Fruit fly (Drosophila melanogaster) whole organism, embryonic: ENCODE data around the gene PIG-B.
A peak's percentile ranks its signal among the peaks of the same experiment; 100 is the strongest.

ENCODE experiments used
- CG10147 ChIP-seq: fragments of 200-800 bp; sonication (Bioruptor generic); optimal IDR thresholded peaks from 2 replicates; lab custom pipeline; 2019; ENCODE audit warnings: missing biosample characterization, mild to moderate bottlenecking, missing genetic modification characterization, moderate library complexity
- CG10209 ChIP-seq: fragments of 200-800 bp; sonication (Bioruptor generic); optimal IDR thresholded peaks from 3 replicates; lab custom pipeline; 2017; ENCODE audit warnings: missing biosample characterization, mild to moderate bottlenecking, missing genetic modification characterization, missing genetic modification reagents
- CG11085 ChIP-seq: fragments of 200-800 bp; sonication (Bioruptor generic); IDR thresholded peaks from 2 replicates; pipeline ENCODE4 v1.3.6; 2022; ENCODE audit warnings: missing biosample characterization, missing genetic modification characterization
- CG11560 ChIP-seq: fragments of 200-800 bp; sonication (Bioruptor generic); IDR thresholded peaks from 3 replicates; pipeline ENCODE4 v1.3.6; 2022; ENCODE audit warnings: missing biosample characterization, missing genetic modification characterization
- CG12299 ChIP-seq: fragments of 200-800 bp; sonication (Bioruptor generic); optimal IDR thresholded peaks from 2 replicates; lab custom pipeline; 2018; ENCODE audit warnings: missing biosample characterization, mild to moderate bottlenecking, missing genetic modification characterization
- CG13775 ChIP-seq: fragments of 200-800 bp; sonication (Bioruptor generic); optimal IDR thresholded peaks from 3 replicates; lab custom pipeline; 2017; ENCODE audit warnings: missing biosample characterization, mild to moderate bottlenecking, missing genetic modification characterization
- CG15073 ChIP-seq: fragments of 200-800 bp; sonication (Bioruptor generic); optimal IDR thresholded peaks from 2 replicates; lab custom pipeline; 2016; ENCODE audit warnings: missing biosample characterization, missing genetic modification characterization
- CG17612 ChIP-seq: fragments of 200-800 bp; sonication (Bioruptor generic); IDR thresholded peaks from 2 replicates; pipeline ENCODE4 v1.3.6; 2022; ENCODE audit warnings: missing biosample characterization, missing genetic modification characterization
- CG18599 ChIP-seq: fragments of 200-800 bp; sonication (Bioruptor generic); optimal IDR thresholded peaks from 3 replicates; lab custom pipeline; 2017; ENCODE audit warnings: missing biosample characterization, missing genetic modification characterization, mild to moderate bottlenecking, moderate library complexity, missing genetic modification reagents
- CG2678 ChIP-seq: fragments of 200-800 bp; sonication (Bioruptor generic); optimal IDR thresholded peaks from 3 replicates; lab custom pipeline; 2019; ENCODE audit warnings: missing biosample characterization, mild to moderate bottlenecking, missing genetic modification characterization, moderate library complexity
- CG32532 ChIP-seq: fragments of 200-800 bp; sonication (Bioruptor generic); IDR thresholded peaks from 2 replicates; pipeline ENCODE4 v1.3.6; 2022; ENCODE audit warnings: missing biosample characterization, missing genetic modification characterization
- CG3281 ChIP-seq: fragments of 200-800 bp; sonication (Bioruptor generic); optimal IDR thresholded peaks from 3 replicates; lab custom pipeline; 2017; ENCODE audit warnings: missing biosample characterization, mild to moderate bottlenecking, missing genetic modification characterization
- CG34376 ChIP-seq: fragments of 200-800 bp; sonication (Bioruptor generic); optimal IDR thresholded peaks from 2 replicates; lab custom pipeline; 2018; ENCODE audit warnings: missing biosample characterization, mild to moderate bottlenecking, missing genetic modification characterization
- CG3726 ChIP-seq: fragments of 200-800 bp; sonication (Bioruptor generic); IDR thresholded peaks from 3 replicates; pipeline ENCODE4, ENCODE4 v1.3.6; 2022; ENCODE audit warnings: missing biosample characterization, missing genetic modification characterization
- CG3995 ChIP-seq: fragments of 200-800 bp; sonication (Bioruptor generic); optimal IDR thresholded peaks from 3 replicates; lab custom pipeline; 2016; ENCODE audit warnings: missing biosample characterization, missing genetic modification characterization
- CG5180 ChIP-seq: fragments of 200-800 bp; sonication (Bioruptor generic); optimal IDR thresholded peaks from 3 replicates; lab custom pipeline; 2017; ENCODE audit warnings: missing biosample characterization, missing genetic modification characterization, mild to moderate bottlenecking, moderate library complexity, missing genetic modification reagents
- CG6854 ChIP-seq: fragments of 200-800 bp; sonication (Bioruptor generic); optimal IDR thresholded peaks from 3 replicates; lab custom pipeline; 2017; ENCODE audit warnings: missing biosample characterization, mild to moderate bottlenecking, missing genetic modification characterization
- CG7357 ChIP-seq: fragments of 200-800 bp; sonication (Bioruptor generic); IDR thresholded peaks from 3 replicates; pipeline ENCODE4 v1.3.6; 2022; ENCODE audit warnings: missing biosample characterization, missing genetic modification characterization
- CG7839 ChIP-seq: fragments of 200-800 bp; sonication (Bioruptor generic); optimal IDR thresholded peaks from 3 replicates; lab custom pipeline; 2018; ENCODE audit warnings: missing biosample characterization, mild to moderate bottlenecking, missing genetic modification characterization, moderate library complexity
- CG9437 ChIP-seq: fragments of 200-800 bp; sonication (Bioruptor generic); optimal IDR thresholded peaks from 2 replicates; lab custom pipeline; 2018; ENCODE audit warnings: missing biosample characterization, mild to moderate bottlenecking, missing genetic modification characterization
- CG9817 ChIP-seq: fragments of 200-800 bp; sonication (Bioruptor generic); optimal IDR thresholded peaks from 2 replicates; lab custom pipeline; 2018; ENCODE audit warnings: missing biosample characterization, mild to moderate bottlenecking, missing genetic modification characterization, moderate library complexity
- Doc2 ChIP-seq: fragments of 200-800 bp; sonication (Bioruptor generic); IDR thresholded peaks from 2 replicates; pipeline ENCODE4 v1.3.6; 2022; ENCODE audit warnings: missing biosample characterization, missing genetic modification characterization
- ERR ChIP-seq: fragments of 200-800 bp; sonication (Bioruptor generic); optimal IDR thresholded peaks from 2 replicates; lab custom pipeline; 2016; ENCODE audit warnings: missing biosample characterization, missing genetic modification characterization
- Fer3 ChIP-seq: fragments of 200-800 bp; sonication (Bioruptor generic); optimal IDR thresholded peaks from 2 replicates; lab custom pipeline; 2018; ENCODE audit warnings: missing biosample characterization, mild to moderate bottlenecking, missing genetic modification characterization, moderate library complexity
- Hmx ChIP-seq: fragments of 200-800 bp; sonication (Bioruptor generic); optimal IDR thresholded peaks from 2 replicates; lab custom pipeline; 2016; ENCODE audit warnings: missing biosample characterization, missing genetic modification characterization
- Hr3 ChIP-seq: fragments of 200-800 bp; sonication (Bioruptor generic); optimal IDR thresholded peaks from 3 replicates; lab custom pipeline; 2016; ENCODE audit warnings: missing biosample characterization, missing genetic modification characterization
- Hr51 ChIP-seq, 2 experiments: fragments of 200-800 bp; sonication (Bioruptor generic); optimal IDR thresholded peaks; 2 replicates in 1 of 2; 3 replicates in 1 of 2; lab custom pipeline; 2016 to 2018; ENCODE audit warnings: missing biosample characterization in 2 of 2, missing genetic modification characterization in 2 of 2, mild to moderate bottlenecking in 1 of 2, moderate library complexity in 1 of 2
- NfI ChIP-seq: fragments of 200-800 bp; sonication (Bioruptor generic); optimal IDR thresholded peaks from 3 replicates; lab custom pipeline; 2018; ENCODE audit warnings: missing biosample characterization, mild to moderate bottlenecking, missing genetic modification characterization, moderate library complexity
- Oaz ChIP-seq: fragments of 200-800 bp; sonication (Bioruptor generic); IDR thresholded peaks from 2 replicates; pipeline ENCODE4 v1.3.6; 2022; ENCODE audit warnings: missing biosample characterization, missing genetic modification characterization
- Sox100B ChIP-seq: fragments of 200-800 bp; sonication (Bioruptor generic); optimal IDR thresholded peaks from 3 replicates; lab custom pipeline; 2018; ENCODE audit warnings: missing biosample characterization, mild to moderate bottlenecking, missing genetic modification characterization
- Taf1 ChIP-seq: fragments of 200-800 bp; sonication (Bioruptor generic); IDR thresholded peaks from 2 replicates; pipeline ENCODE4 v1.3.6; 2022; ENCODE audit warnings: missing biosample characterization, missing genetic modification characterization
- Xrp1 ChIP-seq: fragments of 200-800 bp; sonication (Bioruptor generic); IDR thresholded peaks from 2 replicates; pipeline ENCODE4 v1.3.6; 2022; ENCODE audit warnings: missing biosample characterization, missing genetic modification characterization
- amos ChIP-seq: fragments of 200-800 bp; sonication (Bioruptor generic); IDR thresholded peaks from 2 replicates; pipeline ENCODE4 v1.3.6; 2022; ENCODE audit warnings: missing biosample characterization, missing genetic modification characterization; ENCODE audit not compliant: partially characterized antibody
- chinmo ChIP-seq: fragments of 200-800 bp; sonication (Bioruptor generic); IDR thresholded peaks from 4 replicates; pipeline ENCODE4 v1.3.6; 2022; ENCODE audit warnings: missing biosample characterization, missing genetic modification characterization; ENCODE audit not compliant: partially characterized antibody
- danr ChIP-seq: fragments of 200-800 bp; sonication (Bioruptor generic); IDR thresholded peaks from 2 replicates; pipeline ENCODE4 v1.3.6; 2022; ENCODE audit warnings: missing biosample characterization, missing genetic modification characterization
- ewg ChIP-seq: fragments of 200-800 bp; sonication (Bioruptor generic); optimal IDR thresholded peaks from 3 replicates; lab custom pipeline; 2017; ENCODE audit warnings: mild to moderate bottlenecking, missing biosample characterization, missing genetic modification reagents, missing genetic modification characterization
- eyg ChIP-seq: fragments of 200-800 bp; sonication (Bioruptor generic); optimal IDR thresholded peaks from 3 replicates; lab custom pipeline; 2016; ENCODE audit warnings: missing biosample characterization, missing genetic modification characterization
- gcm ChIP-seq: fragments of 200-800 bp; sonication (Bioruptor generic); optimal IDR thresholded peaks from 2 replicates; lab custom pipeline; 2019; ENCODE audit warnings: missing biosample characterization, mild to moderate bottlenecking, missing genetic modification characterization, moderate library complexity
- gem ChIP-seq: fragments of 200-800 bp; sonication (Bioruptor generic); optimal IDR thresholded peaks from 2 replicates; lab custom pipeline; 2019; ENCODE audit warnings: missing biosample characterization, mild to moderate bottlenecking, missing genetic modification characterization, moderate library complexity
- lola ChIP-seq, 3 experiments: fragments of >200 bp in 2 of 3; fragments of 200-800 bp in 1 of 3; sonication (Bioruptor generic) in 1 of 3; optimal IDR thresholded peaks; 2 replicates each; lab custom pipeline; 2017 to 2019; ENCODE audit warnings: missing biosample characterization in 3 of 3, missing genetic modification characterization in 3 of 3, mild to moderate bottlenecking in 1 of 3, moderate library complexity in 1 of 3
- onecut ChIP-seq: fragments of 200-800 bp; sonication (Bioruptor generic); IDR thresholded peaks from 2 replicates; pipeline ENCODE4 v1.3.6; 2022; ENCODE audit warnings: missing biosample characterization, missing genetic modification characterization
- prd ChIP-seq, 3 experiments: fragments of >200 bp in 2 of 3; fragments of 200-800 bp in 1 of 3; sonication (Bioruptor generic) in 1 of 3; optimal IDR thresholded peaks in 2 of 3; IDR thresholded peaks in 1 of 3; 2 replicates in 2 of 3; 3 replicates in 1 of 3; pipeline versions ENCODE4 v1.3.6 to Lab custom; 2017 to 2022; ENCODE audit warnings: missing biosample characterization in 1 of 3, missing genetic modification characterization in 1 of 3
- rib ChIP-seq: fragments of 200-800 bp; sonication (Bioruptor generic); IDR thresholded peaks from 2 replicates; pipeline ENCODE4 v1.3.6; 2022; ENCODE audit warnings: missing biosample characterization, missing genetic modification characterization
- sens ChIP-seq: fragments of 200-800 bp; sonication (Bioruptor generic); peaks from one replicate; lab custom pipeline; 2016; ENCODE audit warnings: missing biosample characterization, missing genetic modification characterization
- sima ChIP-seq: fragments of 200-800 bp; sonication (Bioruptor generic); optimal IDR thresholded peaks from 2 replicates; lab custom pipeline; 2016; ENCODE audit warnings: missing biosample characterization, missing genetic modification characterization
- so ChIP-seq: fragments of 200-800 bp; sonication (Bioruptor generic); IDR thresholded peaks from 3 replicates; pipeline ENCODE4 v1.3.6; 2022; ENCODE audit warnings: missing biosample characterization, missing genetic modification characterization
- tap ChIP-seq: fragments of 200-800 bp; optimal IDR thresholded peaks from 3 replicates; lab custom pipeline; 2019; ENCODE audit warnings: missing biosample characterization, mild to moderate bottlenecking, missing genetic modification characterization, moderate library complexity
- tin ChIP-seq: fragments of 200-800 bp; sonication (Bioruptor generic); optimal IDR thresholded peaks from 3 replicates; lab custom pipeline; 2016; ENCODE audit warnings: missing biosample characterization, missing genetic modification characterization
- tup ChIP-seq: fragments of 200-800 bp; sonication (Bioruptor generic); optimal IDR thresholded peaks from 2 replicates; lab custom pipeline; 2016; ENCODE audit warnings: missing biosample characterization, mild to moderate bottlenecking, missing genetic modification characterization, moderate library complexity

The PIG-B gene

dm6 chr3L:3771406-3771935 is 39.6 kb upstream of the PIG-B start (continued):
- TF ChIP-seq lola (GFP tag; optimal IDR thresholded peaks at IDR 0.05; lab: Kevin White, UChicago): peak in 1 of 3 experiments; percentile 4
- peak; percentile 24; the same call in 1 of the 2 replicates for TF ChIP-seq Doc2
- no peak for TF ChIP-seq eyg
- TF ChIP-seq CG7357: peak; percentile 64; the same call in 1 of the 3 replicates
- TF ChIP-seq CG32532 (GFP tag; lab: Robert Waterston, UW): peak; percentile 96
- peak; percentile 9 for TF ChIP-seq CG5180 (GFP tag; lab: Kevin White, UChicago)
- no peak for TF ChIP-seq CG15073 (GFP tag; lab: Kevin White, UChicago)
- TF ChIP-seq sens (GFP tag; lab: Kevin White, UChicago): peak; percentile 48
- peak; percentile 1 for TF ChIP-seq CG34376 (GFP tag; lab: Kevin White, UChicago)
- peak; percentile 12 for TF ChIP-seq ewg (GFP tag; lab: Kevin White, UChicago)
- peak; percentile 71 for TF ChIP-seq CG6854 (GFP tag; lab: Kevin White, UChicago)
- TF ChIP-seq CG11560 (tag; lab: Robert Waterston, UW): peak; percentile 55; the same call in 2 of the 3 replicates
- peak; percentile 78 for TF ChIP-seq CG3281
- TF ChIP-seq rib: peak; percentile 83
- peak; percentile 82 for TF ChIP-seq CG18599
- no peak for TF ChIP-seq sima (GFP tag; lab: Kevin White, UChicago)
- peak; percentile 30; the same call in 1 of the 2 replicates for TF ChIP-seq danr (GFP tag; lab: Robert Waterston, UW)
- TF ChIP-seq tap (tag; lab: Kevin White, UChicago): peak; percentile 80
- no peak for TF ChIP-seq amos
- peak in 1 of 2 experiments; percentile 88 for TF ChIP-seq Hr51 (GFP tag; optimal IDR thresholded peaks at IDR 0.05; lab: Kevin White, UChicago)
- peak; percentile 16 for TF ChIP-seq CG3995 (GFP tag; lab: Kevin White, UChicago)
- peak; percentile 60 for TF ChIP-seq Hr3
- TF ChIP-seq CG2678 (tag; lab: Kevin White, UChicago): peak; percentile 88
- TF ChIP-seq prd (optimal IDR thresholded peaks at IDR 0.05; lab: Kevin White, UChicago): no peak
- TF ChIP-seq prd (GFP tag; IDR thresholded peaks at IDR 0.05; lab: Robert Waterston, UW): peak; percentile 83
- TF ChIP-seq ERR (GFP tag; lab: Kevin White, UChicago): no peak
- TF ChIP-seq CG9817 (tag; lab: Kevin White, UChicago): peak; percentile 78
- peak; percentile 74 for TF ChIP-seq Taf1
- peak; percentile 73 for TF ChIP-seq Xrp1 (GFP tag; lab: Robert Waterston, UW)
- peak; percentile 81; the same call in 2 of the 3 replicates for TF ChIP-seq so (GFP tag; lab: Robert Waterston, UW)
- TF ChIP-seq gem (tag; lab: Kevin White, UChicago): peak; percentile 87
- TF ChIP-seq onecut: peak; percentile 44
- TF ChIP-seq Sox100B: peak; percentile 53
- TF ChIP-seq CG11085 (GFP tag; lab: Robert Waterston, UW): peak; percentile 56; the same call in 1 of the 2 replicates
- TF ChIP-seq CG10209 (GFP tag; lab: Kevin White, UChicago): peak; percentile 70
- TF ChIP-seq Fer3: peak; percentile 85
- TF ChIP-seq tin (GFP tag; lab: Kevin White, UChicago): peak; percentile 39
- TF ChIP-seq gcm (GFP tag; lab: Kevin White, UChicago): peak; percentile 62
- TF ChIP-seq CG10147 (GFP tag; lab: Kevin White, UChicago): peak; percentile 64
- no peak for TF ChIP-seq CG3726 (GFP tag; lab: Robert Waterston, UW)
- peak; percentile 49 for TF ChIP-seq Oaz (GFP tag; lab: Robert Waterston, UW)
- TF ChIP-seq Hmx (GFP tag; lab: Kevin White, UChicago): no peak
- peak; percentile 75 for TF ChIP-seq CG12299
- peak; percentile 98 for TF ChIP-seq chinmo (GFP tag; lab: Robert Waterston, UW)
- peak; percentile 79 for TF ChIP-seq NfI (GFP tag; lab: Kevin White, UChicago)
- peak; percentile 17 for TF ChIP-seq tup (GFP tag; lab: Kevin White, UChicago)
- TF ChIP-seq CG13775 (GFP tag; lab: Kevin White, UChicago): peak; percentile 64
- peak; percentile 83 for TF ChIP-seq CG7839 (tag; lab: Kevin White, UChicago)
- TF ChIP-seq CG9437 (GFP tag; lab: Kevin White, UChicago): peak; percentile 62
- TF ChIP-seq CG17612 (GFP tag; lab: Robert Waterston, UW): peak; percentile 54
